Fruit fly (Drosophila melanogaster): ENCODE data around the gene CG42633.

- TF ChIP-seq psq (optimal IDR thresholded peaks at IDR 0.05) (no peak), insv (optimal IDR thresholded peaks at IDR 0.05) (no peak), Myc (optimal IDR thresholded peaks at IDR 0.05) (no peak), h (optimal IDR thresholded peaks at IDR 0.05) (no peak)
Observed at dm6 chr3R:10761980-10762379, 20.1 kb downstream of the CG42633 start.

Data from Kc167 (cell line).